Fruit fly (Drosophila melanogaster): Measurements from ENCODE around the gene G9a.
A peak's percentile ranks its signal among the peaks of the same experiment; 100 is the strongest.

G9a gene

DNA sequence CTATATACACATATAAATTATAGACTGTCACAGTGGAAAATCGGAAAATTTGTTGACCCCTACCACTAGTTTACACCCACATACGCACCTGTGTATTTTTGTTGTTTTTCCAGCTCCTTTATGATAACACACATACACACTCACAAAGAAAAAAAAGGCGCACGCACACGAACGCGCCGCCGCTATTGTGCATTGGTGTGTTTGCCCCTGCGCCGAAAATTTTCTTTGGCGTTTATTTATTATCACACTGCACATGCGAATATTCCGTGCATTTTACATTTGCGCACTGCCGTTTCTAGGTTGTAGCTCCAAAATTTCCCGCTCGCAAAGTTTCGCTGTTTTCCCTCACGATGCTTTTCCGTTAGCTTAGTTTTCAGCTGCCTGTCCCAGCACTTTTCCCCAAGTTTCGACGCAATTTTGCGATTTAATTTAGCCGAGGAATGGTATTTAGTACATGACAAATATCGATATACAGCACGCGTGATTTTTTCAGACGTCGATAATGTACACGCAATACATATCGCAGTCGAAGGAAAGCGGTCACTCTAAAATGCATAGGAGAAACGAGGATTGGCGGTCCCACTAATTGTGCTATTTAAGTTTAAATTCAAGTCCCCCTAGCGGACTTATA lies 33.4 kb downstream of the G9a start, which contains the start of the genes CG3777 and ewg (continued):
- TF ChIP-seq crol (GFP tag; IDR thresholded peaks at IDR 0.05) (no peak), Elba2 (GFP tag; optimal IDR thresholded peaks at IDR 0.05) (no peak), Taf1 (GFP tag; IDR thresholded peaks at IDR 0.05) (no peak), Hey (tag; optimal IDR thresholded peaks at IDR 0.05) (no peak), CG10267 (tag; optimal IDR thresholded peaks at IDR 0.05) (peak; percentile 32), eve (GFP tag; optimal IDR thresholded peaks at IDR 0.05) (no peak), insv (GFP tag; optimal IDR thresholded peaks at IDR 0.05) (no peak), vnd (GFP tag; IDR thresholded peaks at IDR 0.05; ENCODE audit: partially characterized antibody) (peak; percentile 95), CG7839 (tag; optimal IDR thresholded peaks at IDR 0.05) (peak; percentile 4), jigr1 (GFP tag; IDR thresholded peaks at IDR 0.05) (no peak), CoRest (tag; optimal IDR thresholded peaks at IDR 0.05) (peak; percentile 22), CG5953 (GFP tag; IDR thresholded peaks at IDR 0.05) (no peak), nerfin-1 (tag; optimal IDR thresholded peaks at IDR 0.05) (no peak), MESR4 (GFP tag; optimal IDR thresholded peaks at IDR 0.05) (peak; percentile 58), NFAT (GFP tag; IDR thresholded peaks at IDR 0.05) (no peak), CG1529 (GFP tag; optimal IDR thresholded peaks at IDR 0.05) (no peak), gsb-n (tag; optimal IDR thresholded peaks at IDR 0.05) (peak; percentile 0), Rfx (GFP tag; IDR thresholded peaks at IDR 0.05) (no peak; the same call in 1 of the 2 replicates), ken (GFP tag; IDR thresholded peaks at IDR 0.05) (no peak), grau (tag; optimal IDR thresholded peaks at IDR 0.05) (no peak), CG12744 (GFP tag; optimal IDR thresholded peaks at IDR 0.05) (no peak), lola (GFP tag; optimal IDR thresholded peaks at IDR 0.05) (no peak), crp (GFP tag; optimal IDR thresholded peaks at IDR 0.05) (no peak), amos (GFP tag; IDR thresholded peaks at IDR 0.05; ENCODE audit: partially characterized antibody) (peak; percentile 99), CG9437 (GFP tag; optimal IDR thresholded peaks at IDR 0.05) (no peak), CG3726 (GFP tag; IDR thresholded peaks at IDR 0.05) (no peak), pb (GFP tag; optimal IDR thresholded peaks at IDR 0.05) (no peak), pfk (GFP tag; optimal IDR thresholded peaks at IDR 0.05) (no peak), nom (GFP tag; optimal IDR thresholded peaks at IDR 0.05) (peak; percentile 24), CG3163 (GFP tag; optimal IDR thresholded peaks at IDR 0.05) (peak; percentile 16), sob (GFP tag; IDR thresholded peaks at IDR 0.05) (no peak), inv (GFP tag; IDR thresholded peaks at IDR 0.05; ENCODE audit: partially characterized antibody) (peak; percentile 97), CG2129 (GFP tag; IDR thresholded peaks at IDR 0.05; ENCODE audit: partially characterized antibody) (peak; percentile 85), CG1024 (GFP tag; IDR thresholded peaks at IDR 0.05) (no peak), CG17385 (GFP tag; optimal IDR thresholded peaks at IDR 0.05) (no peak), Side (GFP tag; optimal IDR thresholded peaks at IDR 0.05) (no peak), CG17829 (tag; optimal IDR thresholded peaks at IDR 0.05) (peak; percentile 28), CG12155 (GFP tag; optimal IDR thresholded peaks at IDR 0.05) (no peak), slp2 (GFP tag; optimal IDR thresholded peaks at IDR 0.05) (no peak), ab (GFP tag; optimal IDR thresholded peaks at IDR 0.05) (no peak), Poxn (GFP tag; IDR thresholded peaks at IDR 0.05) (no peak), CG16815 (GFP tag; optimal IDR thresholded peaks at IDR 0.05) (no peak), D (optimal IDR thresholded peaks at IDR 0.05) (no peak), D (GFP tag; optimal IDR thresholded peaks at IDR 0.05) (no peak), E2f2 (GFP tag; IDR thresholded peaks at IDR 0.05) (peak; percentile 78), peb (GFP tag; IDR thresholded peaks at IDR 0.05) (no peak), CG4730 (GFP tag; IDR thresholded peaks at IDR 0.05) (no peak), NK7.1 (GFP tag; optimal IDR thresholded peaks at IDR 0.05) (no peak), Mrtf (GFP tag; IDR thresholded peaks at IDR 0.05) (no peak), CG7745 (tag; optimal IDR thresholded peaks at IDR 0.05) (peak; percentile 65), CG18011 (GFP tag; optimal IDR thresholded peaks at IDR 0.05) (no peak)
